Fruit fly (Drosophila melanogaster) whole organism, wandering third instar larva: Measurements from ENCODE around the gene Vha26.

Experiments
- Rel ChIP-seq, 2 experiments: fragments of 200-800 bp; sonication (Bioruptor generic) in 1 of 2; optimal IDR thresholded peaks; 2 replicates in 1 of 2; 3 replicates in 1 of 2; lab custom pipeline; 2016 to 2019; ENCODE audit warnings: mild to moderate bottlenecking in 2 of 2, missing biosample characterization in 2 of 2, missing genetic modification characterization in 2 of 2, moderate library complexity in 1 of 2
- fru ChIP-seq: fragments of 200-800 bp; sonication (Bioruptor generic); optimal IDR thresholded peaks from 3 replicates; lab custom pipeline; 2016; ENCODE audit warnings: missing biosample characterization, mild to moderate bottlenecking, missing genetic modification characterization
- lola ChIP-seq: fragments of >200 bp; optimal IDR thresholded peaks from 2 replicates; lab custom pipeline; 2017; ENCODE audit warnings: missing biosample characterization, missing genetic modification characterization

dm6 chr3R:5594878-5595277 lies 3.3 kb downstream of the Vha26 start:
- no peak for TF ChIP-seq lola (GFP tag; lab: Kevin White, UChicago)
- no peak for TF ChIP-seq Rel (GFP tag; optimal IDR thresholded peaks at IDR 0.05; lab: Kevin White, UChicago)
- TF ChIP-seq Rel (tag; optimal IDR thresholded peaks at IDR 0.05; lab: Kevin White, UChicago), result no peak
- TF ChIP-seq fru (GFP tag; lab: Kevin White, UChicago), result no peak
